Worm (Caenorhabditis elegans): ENCODE data around the gene med-1.

med-1 gene

DNA sequence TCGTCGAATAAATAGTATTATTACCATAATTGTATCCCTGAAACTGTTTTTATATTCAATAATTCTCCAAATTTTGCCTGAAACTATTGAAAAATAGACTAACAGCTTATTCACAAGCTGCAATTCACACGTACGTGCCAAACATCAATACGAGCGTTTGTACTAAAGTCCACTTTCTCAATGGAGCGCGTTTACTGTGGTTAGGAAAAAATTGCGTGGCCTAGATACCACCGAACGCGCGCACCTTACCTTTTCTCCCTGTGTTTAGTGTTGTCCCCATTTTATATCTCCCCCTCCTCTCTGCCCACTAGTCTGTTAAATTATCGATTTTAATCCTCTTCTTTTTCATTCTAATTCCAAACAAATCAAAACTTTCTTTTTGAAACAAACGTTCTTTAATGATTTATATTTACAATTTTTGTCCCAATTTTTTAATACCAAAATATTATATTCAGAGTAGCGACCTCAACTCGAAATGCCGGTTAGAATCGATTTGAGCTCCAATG lies 23.9 kb downstream of the med-1 start, which contains the start of the genes T18D3.9 and T18D3.1:
T18D3.9 (minus strand) TSS at position 168 of the 506 bp plus-strand sequence.
T18D3.1 (plus strand) TSS at position 456 of the 506 bp plus-strand sequence.
- TF ChIP-seq ceh-48 (tag; optimal IDR thresholded peaks at IDR 0.05) (peak; percentile 36), pat-9 (tag; optimal IDR thresholded peaks at IDR 0.05) (no peak), hlh-15 (tag; optimal IDR thresholded peaks at IDR 0.05) (no peak), pros-1 (tag; optimal IDR thresholded peaks at IDR 0.05) (no peak), fkh-10 (GFP tag; optimal IDR thresholded peaks at IDR 0.05) (no peak), ets-4 (tag; optimal IDR thresholded peaks at IDR 0.05) (no peak), che-1 (tag; optimal IDR thresholded peaks at IDR 0.05) (no peak), T23F11.4 (GFP tag; optimal IDR thresholded peaks at IDR 0.05) (no peak), tbx-7 (tag; optimal IDR thresholded peaks at IDR 0.05) (no peak), ceh-18 (tag; optimal IDR thresholded peaks at IDR 0.05) (no peak), pax-1 (tag; optimal IDR thresholded peaks at IDR 0.05) (no peak), npax-4 (tag; optimal IDR thresholded peaks at IDR 0.05) (no peak), ztf-16 (tag; optimal IDR thresholded peaks at IDR 0.05) (no peak), fax-1 (tag; optimal IDR thresholded peaks at IDR 0.05) (no peak), ceh-9 (tag; optimal IDR thresholded peaks at IDR 0.05) (no peak), lim-6 (tag; optimal IDR thresholded peaks at IDR 0.05) (no peak), C08G9.2 (tag; optimal IDR thresholded peaks at IDR 0.05) (no peak), unc-42 (tag; optimal IDR thresholded peaks at IDR 0.05) (no peak), ceh-22 (tag; optimal IDR thresholded peaks at IDR 0.05) (no peak), hlh-30 (tag; optimal IDR thresholded peaks at IDR 0.05; ENCODE audit: insufficient read depth) (no peak), tbx-2 (tag; optimal IDR thresholded peaks at IDR 0.05) (peak; percentile 30), unc-3 (GFP tag; conservative IDR thresholded peaks at IDR 0.05) (no peak), unc-3 (tag; optimal IDR thresholded peaks at IDR 0.05) (no peak), syd-9 (tag; optimal IDR thresholded peaks at IDR 0.05) (no peak), nfya-1 (tag; optimal IDR thresholded peaks at IDR 0.05) (peak; percentile 16), elt-2 (tag; optimal IDR thresholded peaks at IDR 0.05) (no peak), K02D7.2 (tag; optimal IDR thresholded peaks at IDR 0.05) (no peak), dve-1 (tag; optimal IDR thresholded peaks at IDR 0.05) (no peak), ceh-31 (tag; optimal IDR thresholded peaks at IDR 0.05) (peak; percentile 42), ref-2 (tag; optimal IDR thresholded peaks at IDR 0.05) (peak; percentile 33), mec-3 (tag; optimal IDR thresholded peaks at IDR 0.05; ENCODE audit: borderline replicate concordance) (no peak), hlh-6 (tag; optimal IDR thresholded peaks at IDR 0.05) (no peak), pqm-1 (tag; optimal IDR thresholded peaks at IDR 0.05) (no peak), ahr-1 (tag; optimal IDR thresholded peaks at IDR 0.05) (no peak), nhr-232 (tag; optimal IDR thresholded peaks at IDR 0.05) (no peak), ceh-24 (tag; optimal IDR thresholded peaks at IDR 0.05) (no peak), gmeb-2 (tag; optimal IDR thresholded peaks at IDR 0.05) (no peak), F13H6.1 (tag; optimal IDR thresholded peaks at IDR 0.05) (no peak), lin-11 (tag; optimal IDR thresholded peaks at IDR 0.05) (no peak), eyg-1 (tag; optimal IDR thresholded peaks at IDR 0.05) (no peak), Y22D7AL.16 (tag; optimal IDR thresholded peaks at IDR 0.05) (no peak)

ce11 chrX:12458021-12458420 lies 27.6 kb downstream of the med-1 start:
- TF ChIP-seq ceh-34 (tag; optimal IDR thresholded peaks at IDR 0.05) (peak; percentile 17), ceh-48 (tag; optimal IDR thresholded peaks at IDR 0.05) (peak; percentile 17), fkh-10 (GFP tag; optimal IDR thresholded peaks at IDR 0.05) (no peak), nhr-232 (tag; optimal IDR thresholded peaks at IDR 0.05) (peak; percentile 36), npax-4 (tag; optimal IDR thresholded peaks at IDR 0.05) (no peak), ceh-22 (tag; optimal IDR thresholded peaks at IDR 0.05) (no peak), tbx-7 (tag; optimal IDR thresholded peaks at IDR 0.05) (no peak), unc-42 (tag; optimal IDR thresholded peaks at IDR 0.05) (no peak), ceh-45 (GFP tag; IDR thresholded peaks at IDR 0.05) (peak; percentile 72), hlh-30 (tag; optimal IDR thresholded peaks at IDR 0.05; ENCODE audit: insufficient read depth) (no peak), unc-55 (GFP tag; optimal IDR thresholded peaks at IDR 0.05) (no peak), che-1 (tag; optimal IDR thresholded peaks at IDR 0.05) (peak; percentile 70), mec-3 (tag; optimal IDR thresholded peaks at IDR 0.05; ENCODE audit: borderline replicate concordance) (no peak), ceh-2 (tag; optimal IDR thresholded peaks at IDR 0.05) (no peak), lim-6 (tag; optimal IDR thresholded peaks at IDR 0.05) (no peak), F13H6.1 (tag; optimal IDR thresholded peaks at IDR 0.05) (peak; percentile 50), ceh-18 (tag; optimal IDR thresholded peaks at IDR 0.05) (no peak), sdc-2 (tag; optimal IDR thresholded peaks at IDR 0.05) (peak; percentile 52), ceh-6 (GFP tag; optimal IDR thresholded peaks at IDR 0.05) (peak; percentile 65), gmeb-2 (tag; optimal IDR thresholded peaks at IDR 0.05) (peak; percentile 66), tbx-2 (tag; optimal IDR thresholded peaks at IDR 0.05) (peak; percentile 43), ttx-3 (tag; optimal IDR thresholded peaks at IDR 0.05) (peak; percentile 41), unc-3 (GFP tag; conservative IDR thresholded peaks at IDR 0.05) (peak; percentile 46; the same call in 1 of the 2 replicates), unc-3 (tag; optimal IDR thresholded peaks at IDR 0.05) (peak; percentile 2), C08G9.2 (tag; optimal IDR thresholded peaks at IDR 0.05) (no peak), ets-4 (tag; optimal IDR thresholded peaks at IDR 0.05) (peak; percentile 13), ref-2 (tag; optimal IDR thresholded peaks at IDR 0.05) (peak; percentile 47), elt-2 (tag; optimal IDR thresholded peaks at IDR 0.05) (peak; percentile 44), ceh-30 (tag; optimal IDR thresholded peaks at IDR 0.05) (no peak), ceh-9 (tag; optimal IDR thresholded peaks at IDR 0.05) (peak; percentile 42)

All from whole organism, late embryonic.